Worm (Caenorhabditis elegans): Measurements from ENCODE around the gene gcy-15.

gcy-15 gene

DNA sequence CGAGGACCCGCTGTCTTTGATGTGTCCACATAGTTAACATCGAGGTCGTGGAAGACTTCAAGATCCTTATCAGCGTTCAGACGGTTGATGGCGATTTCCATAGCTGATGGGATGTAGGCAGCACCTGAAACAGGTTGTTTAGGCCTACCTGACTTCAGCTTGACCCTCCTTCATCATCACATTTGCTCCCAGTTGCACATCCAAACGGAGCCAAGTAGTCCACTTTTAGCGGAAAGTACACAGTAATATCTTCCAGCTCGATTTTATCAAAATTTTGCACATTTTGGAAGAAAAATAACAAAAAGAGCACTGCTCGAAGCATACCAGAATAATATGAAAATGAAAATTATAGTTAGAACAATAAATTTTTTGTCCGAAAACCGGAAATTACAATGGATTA is at the start of gene gcy-15:
gcy-15 (minus strand) TSS at position 101 of the 400 bp plus-strand sequence.
- no peak for TF ChIP-seq hlh-17 (GFP tag; optimal IDR thresholded peaks at IDR 0.05; ENCODE audit: borderline replicate concordance)
- TF ChIP-seq unc-30 (tag; optimal IDR thresholded peaks at IDR 0.05), result no peak
- TF ChIP-seq fkh-4 (tag; optimal IDR thresholded peaks at IDR 0.05; ENCODE audit: borderline replicate concordance), result no peak
- no peak for TF ChIP-seq ces-1 (GFP tag; optimal IDR thresholded peaks at IDR 0.05)
- no peak for TF ChIP-seq mab-9 (GFP tag; IDR thresholded peaks at IDR 0.05)
- TF ChIP-seq lin-15B (tag; optimal IDR thresholded peaks at IDR 0.05), result no peak
- TF ChIP-seq ceh-82 (tag; optimal IDR thresholded peaks at IDR 0.05), result no peak
- no peak for TF ChIP-seq elt-3 (tag; optimal IDR thresholded peaks at IDR 0.05)
- no peak for TF ChIP-seq hlh-4 (tag; optimal IDR thresholded peaks at IDR 0.05)
- TF ChIP-seq alr-1 (tag; optimal IDR thresholded peaks at IDR 0.05; ENCODE audit: borderline replicate concordance), result no peak
- TF ChIP-seq dpl-1 (GFP tag; optimal IDR thresholded peaks at IDR 0.05), result no peak
- TF ChIP-seq fkh-8 (tag; optimal IDR thresholded peaks at IDR 0.05), result no peak
- no peak for TF ChIP-seq lin-39 (tag; optimal IDR thresholded peaks at IDR 0.05)
- no peak for TF ChIP-seq F16B12.6 (tag; optimal IDR thresholded peaks at IDR 0.05)

DNA sequence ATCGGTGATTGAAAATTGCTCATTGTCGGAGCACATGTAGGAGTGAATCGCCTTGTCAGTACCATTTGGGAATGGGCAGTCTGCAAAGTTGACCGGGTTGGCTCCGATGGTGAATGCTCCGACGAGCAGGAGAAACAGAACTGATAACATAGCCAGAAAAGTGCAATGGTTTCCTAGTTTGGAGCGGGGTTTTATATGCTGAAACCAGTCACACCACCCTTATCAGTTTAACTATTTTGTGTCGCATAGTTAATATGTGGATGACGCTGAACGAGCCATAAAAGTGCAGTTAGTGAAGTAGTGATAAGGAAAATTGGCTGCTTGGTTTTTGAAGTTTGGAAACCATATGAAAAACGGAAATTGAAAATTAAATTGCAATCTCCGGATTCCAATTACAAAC is 49.0 kb upstream of the gcy-15 start, which contains the start of gene C17F4.7:
C17F4.7 (minus strand) TSS at position 180 of the 400 bp plus-strand sequence.
- peak; percentile 37 for TF ChIP-seq nhr-90 (tag; optimal IDR thresholded peaks at IDR 0.05; ENCODE audit: poor library complexity)
- peak in 1 of 2 experiments; percentile 34 for TF ChIP-seq lin-35 (GFP tag; optimal IDR thresholded peaks at IDR 0.05)
- TF ChIP-seq tlp-1 (tag; optimal IDR thresholded peaks at IDR 0.05), result peak; percentile 69
- TF ChIP-seq pqm-1 (tag; optimal IDR thresholded peaks at IDR 0.05), result peak; percentile 62
- no peak for TF ChIP-seq lir-3 (tag; optimal IDR thresholded peaks at IDR 0.05; ENCODE audit: poor library complexity)
- peak; percentile 38 for TF ChIP-seq jun-1 (tag; optimal IDR thresholded peaks at IDR 0.05)
- TF ChIP-seq C04F5.9 (tag; optimal IDR thresholded peaks at IDR 0.05), result no peak
- peak; percentile 98 for TF ChIP-seq elt-2 (tag; optimal IDR thresholded peaks at IDR 0.05)

DNA sequence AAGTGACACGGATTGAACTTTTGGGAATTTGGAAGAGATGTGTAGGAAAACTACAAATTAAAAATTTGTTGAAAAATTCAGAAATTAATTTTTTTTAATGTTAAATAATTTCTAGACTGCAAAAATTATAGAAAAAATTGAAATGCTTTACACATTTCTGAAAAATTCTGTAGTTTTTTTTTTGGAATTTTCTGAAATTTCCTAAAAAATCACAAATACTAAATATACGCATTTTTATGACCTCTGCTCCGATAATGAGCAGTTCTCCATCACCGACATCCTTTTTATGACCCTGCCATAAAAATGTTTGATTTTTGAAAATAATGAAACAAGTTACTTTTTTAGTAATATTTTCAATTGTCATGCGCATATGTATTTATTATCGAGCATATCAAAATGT is 47.9 kb upstream of the gcy-15 start:
- no peak for TF ChIP-seq nhr-90 (tag; optimal IDR thresholded peaks at IDR 0.05; ENCODE audit: poor library complexity)
- TF ChIP-seq sox-4 (tag; optimal IDR thresholded peaks at IDR 0.05), result no peak
- no peak for TF ChIP-seq tbx-2 (tag; optimal IDR thresholded peaks at IDR 0.05)

DNA sequence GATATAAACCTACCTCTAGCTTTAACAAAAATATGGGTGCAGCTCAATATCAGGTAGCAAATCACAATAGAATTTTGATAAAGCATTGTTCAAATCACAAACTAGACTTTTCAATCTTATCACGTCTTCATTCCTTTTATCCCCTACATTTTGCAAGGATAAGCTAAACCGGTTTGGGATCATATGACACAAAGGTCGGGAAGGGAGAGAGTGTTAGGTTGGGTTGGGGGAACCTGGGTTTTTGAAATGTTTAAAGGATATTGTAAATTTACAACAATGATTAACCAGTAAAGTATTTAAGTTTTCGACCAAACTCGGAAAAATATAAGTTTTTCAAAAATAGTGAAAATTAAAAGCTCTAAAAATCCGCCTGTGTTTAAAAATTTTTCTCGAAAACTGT is 47.2 kb upstream of the gcy-15 start, which contains the start of gene C17F4.12:
C17F4.12 (minus strand) TSS at position 101 of the 400 bp plus-strand sequence.
- TF ChIP-seq nhr-20 (tag; optimal IDR thresholded peaks at IDR 0.05) (no peak), blmp-1 (tag; optimal IDR thresholded peaks at IDR 0.05) (peak; percentile 85), lin-14 (GFP tag; optimal IDR thresholded peaks at IDR 0.05) (no peak), lin-13 (GFP tag; optimal IDR thresholded peaks at IDR 0.05) (no peak), elt-3 (tag; optimal IDR thresholded peaks at IDR 0.05) (peak in 1 of 6 experiments; percentile 9), swsn-7 (tag; optimal IDR thresholded peaks at IDR 0.05) (no peak)

DNA sequence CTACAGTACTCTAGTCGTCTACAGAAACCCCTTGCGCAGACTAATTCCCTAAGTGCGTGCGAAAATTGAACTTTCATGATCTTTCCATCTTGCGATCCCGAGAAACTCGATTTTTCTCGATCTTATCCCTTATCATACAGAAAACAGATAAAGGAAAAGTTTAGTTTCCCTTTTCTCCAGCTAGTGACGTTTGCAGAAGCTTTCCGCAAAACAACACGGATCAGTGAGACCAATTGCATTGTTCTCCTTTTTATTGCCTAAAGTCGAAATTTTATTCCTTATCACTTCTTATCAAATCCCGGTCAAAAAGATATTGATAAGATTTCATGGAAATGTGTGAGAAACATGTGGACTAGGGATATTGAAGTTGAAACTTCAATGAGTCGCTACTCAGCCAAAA is 45.0 kb upstream of the gcy-15 start:
- TF ChIP-seq ceh-63 (GFP tag; optimal IDR thresholded peaks at IDR 0.05) (no peak), elt-3 (tag; optimal IDR thresholded peaks at IDR 0.05) (peak in 2 of 6 experiments; percentile 50 to 77), blmp-1 (tag; optimal IDR thresholded peaks at IDR 0.05) (peak; percentile 99)

DNA sequence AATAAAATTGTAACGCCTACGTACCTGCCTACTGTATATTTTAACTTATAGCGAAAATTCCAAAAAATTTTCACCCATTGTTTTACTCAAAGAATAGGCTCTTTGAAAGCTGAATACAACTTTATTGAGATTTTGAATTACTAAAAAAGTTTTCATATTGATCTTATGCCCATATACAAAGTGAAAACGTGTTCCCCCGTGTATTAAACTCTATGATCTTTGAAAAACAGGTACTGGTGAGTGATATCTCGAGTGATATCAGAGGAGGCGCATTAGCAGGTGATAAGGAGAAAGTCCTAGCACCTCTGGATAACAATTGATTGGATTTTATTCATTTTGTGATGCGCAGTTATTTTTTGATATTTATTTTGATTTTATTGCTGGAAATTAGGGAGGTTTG is 43.3 kb upstream of the gcy-15 start, which contains the start of gene C17F4.3:
C17F4.3 (plus strand) TSS at position 301 of the 400 bp plus-strand sequence.
- peak; percentile 87 for TF ChIP-seq blmp-1 (tag; optimal IDR thresholded peaks at IDR 0.05)
- no peak for TF ChIP-seq hlh-4 (tag; optimal IDR thresholded peaks at IDR 0.05)

All from whole organism, L1 larva.